Worm (Caenorhabditis elegans) whole organism, L3 larva: ENCODE data around the gene prx-12.

ENCODE experiments used
- R02D3.7 ChIP-seq: fragments of 150-350 bp; optimal IDR thresholded peaks from 2 replicates; lab custom pipeline; 2014; ENCODE audit warnings: missing biosample characterization, missing genetic modification characterization
- ZK546.5 ChIP-seq: sonication (generic microtip); optimal IDR thresholded peaks from 2 replicates; lab custom pipeline; 2017; ENCODE audit warnings: missing biosample characterization, missing genetic modification characterization
- aly-2 ChIP-seq: fragments of 150-350 bp; optimal IDR thresholded peaks from 2 replicates; lab custom pipeline; 2014; ENCODE audit warnings: missing biosample characterization, missing genetic modification characterization
- ama-1 ChIP-seq: fragments of 150-350 bp; optimal IDR thresholded peaks from 2 replicates; lab custom pipeline; 2018
- ceh-82 ChIP-seq: fragments of 150-350 bp; optimal IDR thresholded peaks from 2 replicates; lab custom pipeline; 2014; ENCODE audit warnings: missing biosample characterization, missing genetic modification characterization
- ceh-9 ChIP-seq: sonication (generic microtip); optimal IDR thresholded peaks from 2 replicates; lab custom pipeline; 2018; ENCODE audit warnings: missing biosample characterization, missing genetic modification characterization
- egl-27 ChIP-seq: sonication (generic microtip); optimal IDR thresholded peaks from 4 replicates; lab custom pipeline; 2017; ENCODE audit warnings: missing biosample characterization, missing genetic modification reagents, missing genetic modification characterization
- egl-5 ChIP-seq: fragments of 150-350 bp; optimal IDR thresholded peaks from 2 replicates; lab custom pipeline; 2017; ENCODE audit warnings: missing biosample characterization, missing genetic modification reagents, missing genetic modification characterization, inconsistent platforms
- elt-1 ChIP-seq: fragments of 150-350 bp; optimal IDR thresholded peaks from 2 replicates; lab custom pipeline; 2014; ENCODE audit warnings: missing biosample characterization, missing genetic modification characterization
- elt-2 ChIP-seq: sonication (generic microtip); optimal IDR thresholded peaks from 2 replicates; lab custom pipeline; 2016; ENCODE audit warnings: missing genetic modification reagents, mild to moderate bottlenecking, missing genetic modification characterization, missing compliant biosample characterization
- elt-3 ChIP-seq, 3 experiments: fragments of 150-350 bp in 1 of 3; sonication (generic microtip) in 2 of 3; optimal IDR thresholded peaks; 2 replicates in 2 of 3; 4 replicates in 1 of 3; lab custom pipeline; 2014 to 2017; ENCODE audit warnings: missing biosample characterization in 3 of 3, missing genetic modification characterization in 3 of 3
- eor-1 ChIP-seq, 2 experiments: fragments of 150-350 bp; optimal IDR thresholded peaks; 2 replicates each; lab custom pipeline; 2014 to 2018; ENCODE audit warnings: missing biosample characterization in 2 of 2, missing genetic modification characterization in 2 of 2
- fkh-2 ChIP-seq: fragments of 150-350 bp; optimal IDR thresholded peaks from 2 replicates; lab custom pipeline; 2014; ENCODE audit warnings: missing biosample characterization, missing genetic modification reagents, missing genetic modification characterization
- fos-1 ChIP-seq: fragments of 150-350 bp; optimal IDR thresholded peaks from 2 replicates; lab custom pipeline; 2014; ENCODE audit warnings: missing biosample characterization, missing genetic modification characterization
- hmg-11 ChIP-seq: sonication (generic microtip); optimal IDR thresholded peaks from 2 replicates; lab custom pipeline; 2016; ENCODE audit warnings: missing genetic modification characterization, missing compliant biosample characterization
- jun-1 ChIP-seq: fragments of 150-350 bp; optimal IDR thresholded peaks from 2 replicates; lab custom pipeline; 2014; ENCODE audit warnings: missing biosample characterization, missing genetic modification reagents, missing genetic modification characterization
- lin-15B ChIP-seq: fragments of 150-350 bp; optimal IDR thresholded peaks from 2 replicates; lab custom pipeline; 2014; ENCODE audit warnings: missing biosample characterization, missing genetic modification characterization
- lin-39 ChIP-seq: fragments of 150-350 bp; optimal IDR thresholded peaks from 2 replicates; lab custom pipeline; 2018; ENCODE audit warnings: missing biosample characterization, missing genetic modification reagents, missing genetic modification characterization
- lsy-12 ChIP-seq: sonication (generic microtip); optimal IDR thresholded peaks from 2 replicates; lab custom pipeline; 2016; ENCODE audit warnings: mild to moderate bottlenecking, missing genetic modification characterization, missing compliant biosample characterization
- mdl-1 ChIP-seq: fragments of 150-350 bp; optimal IDR thresholded peaks from 2 replicates; lab custom pipeline; 2014; ENCODE audit warnings: missing biosample characterization, missing genetic modification characterization
- nfya-1 ChIP-seq: sonication (generic microtip); optimal IDR thresholded peaks from 2 replicates; lab custom pipeline; 2017; ENCODE audit warnings: missing genetic modification characterization, mild to moderate bottlenecking, missing compliant biosample characterization, antibody characterized with exemption, moderate library complexity; ENCODE audit not compliant: insufficient read depth
- nhr-11 ChIP-seq: fragments of 150-350 bp; optimal IDR thresholded peaks from 2 replicates; lab custom pipeline; 2014; ENCODE audit warnings: missing biosample characterization, missing genetic modification characterization
- nhr-23 ChIP-seq: fragments of 150-350 bp; optimal IDR thresholded peaks from 2 replicates; lab custom pipeline; 2014; ENCODE audit warnings: missing biosample characterization, missing genetic modification reagents, missing genetic modification characterization
- nhr-25 ChIP-seq: sonication (generic microtip); optimal IDR thresholded peaks from 2 replicates; lab custom pipeline; 2017; ENCODE audit warnings: missing biosample characterization, missing genetic modification characterization
- nhr-43 ChIP-seq: sonication (generic microtip); optimal IDR thresholded peaks from 2 replicates; lab custom pipeline; 2016; ENCODE audit warnings: mild to moderate bottlenecking, missing genetic modification characterization, missing compliant biosample characterization; ENCODE audit not compliant: poor library complexity, severe bottlenecking
- nhr-67 ChIP-seq: fragments of 150-350 bp; optimal IDR thresholded peaks from 2 replicates; lab custom pipeline; 2014; ENCODE audit warnings: missing biosample characterization, missing genetic modification characterization
- nhr-76 ChIP-seq: fragments of 150-350 bp; sonication (generic microtip); optimal IDR thresholded peaks from 5 replicates; lab custom pipeline; 2014; ENCODE audit warnings: missing biosample characterization, missing genetic modification characterization
- nhr-77 ChIP-seq: fragments of 150-350 bp; optimal IDR thresholded peaks from 2 replicates; lab custom pipeline; 2014; ENCODE audit warnings: missing biosample characterization, missing genetic modification characterization
- pha-4 ChIP-seq: fragments of 150-350 bp; optimal IDR thresholded peaks from 2 replicates; lab custom pipeline; 2014; ENCODE audit warnings: missing biosample characterization, missing genetic modification reagents, missing genetic modification characterization
- pqm-1 ChIP-seq: fragments of 150-350 bp; optimal IDR thresholded peaks from 2 replicates; lab custom pipeline; 2017; ENCODE audit warnings: missing biosample characterization, missing genetic modification characterization, inconsistent platforms
- sea-2 ChIP-seq: fragments of 150-350 bp; sonication (generic microtip); optimal IDR thresholded peaks from 4 replicates; lab custom pipeline; 2014; ENCODE audit warnings: missing biosample characterization, missing genetic modification reagents, missing genetic modification characterization
- skn-1 ChIP-seq: fragments of 150-350 bp; optimal IDR thresholded peaks from 2 replicates; lab custom pipeline; 2014; ENCODE audit warnings: missing biosample characterization, missing genetic modification characterization
- tbx-2 ChIP-seq: sonication (generic microtip); optimal IDR thresholded peaks from 2 replicates; lab custom pipeline; 2016; ENCODE audit warnings: mild to moderate bottlenecking, missing genetic modification characterization, missing compliant biosample characterization
- unc-62 ChIP-seq: fragments of 150-350 bp; sonication (generic microtip); optimal IDR thresholded peaks from 4 replicates; lab custom pipeline; 2014; ENCODE audit warnings: missing biosample characterization, missing genetic modification reagents, missing genetic modification characterization
- ztf-11 ChIP-seq: fragments of 150-350 bp; optimal IDR thresholded peaks from 2 replicates; lab custom pipeline; 2014; ENCODE audit warnings: missing biosample characterization, missing genetic modification characterization
- ztf-4 ChIP-seq: fragments of 150-350 bp; optimal IDR thresholded peaks from 2 replicates; lab custom pipeline; 2014; ENCODE audit warnings: missing biosample characterization, missing genetic modification characterization

The prx-12 gene

ce11 chrX:11409457-11409856, 16.4 kb downstream of the prx-12 start:
- TF ChIP-seq fos-1 (tag; lab: Kevin White, UChicago) (peak; percentile 71), elt-2 (tag; lab: Kevin White, UChicago) (peak; percentile 78), pha-4 (tag; lab: Kevin White, UChicago) (peak; percentile 78), nfya-1 (tag; lab: Kevin White, UChicago) (peak; percentile 8), nhr-25 (tag; lab: Kevin White, UChicago) (no peak), ama-1 (lab: Kevin White, UChicago) (no peak), egl-5 (tag; lab: Kevin White, UChicago) (peak; percentile 86), jun-1 (tag; lab: Kevin White, UChicago) (peak; percentile 87), pqm-1 (peak; percentile 91)
- TF ChIP-seq, all 47 proteins: peak for 7

- TF ChIP-seq eor-1 (tag; optimal IDR thresholded peaks at IDR 0.05; lab: Kevin White, UChicago) (no peak), tbx-2 (tag; lab: Kevin White, UChicago) (no peak), lin-39 (no peak), elt-3 (tag; optimal IDR thresholded peaks at IDR 0.05; lab: Kevin White, UChicago) (no peak), ztf-11 (tag; lab: Kevin White, UChicago) (no peak), hmg-11 (tag; lab: Kevin White, UChicago) (no peak)
Observed at ce11 chrX:11411675-11412074, 18.6 kb downstream of the prx-12 start.

- peak; percentile 72 for TF ChIP-seq elt-2 (tag; lab: Kevin White, UChicago)
- TF ChIP-seq fos-1 (tag; lab: Kevin White, UChicago): no peak
- TF ChIP-seq sea-2 (GFP tag; lab: Kevin White, UChicago): no peak
- TF ChIP-seq skn-1 (tag; lab: Kevin White, UChicago): peak; percentile 2
- peak; percentile 20 for TF ChIP-seq mdl-1
- peak; percentile 2 for TF ChIP-seq nhr-43 (tag; lab: Kevin White, UChicago)
- peak; percentile 75 for TF ChIP-seq pha-4 (tag; lab: Kevin White, UChicago)
- TF ChIP-seq hmg-11 (tag; lab: Kevin White, UChicago): peak; percentile 25
- TF ChIP-seq egl-27: no peak
- TF ChIP-seq R02D3.7 (tag; lab: Kevin White, UChicago): no peak
- no peak for TF ChIP-seq ceh-82 (tag; lab: Kevin White, UChicago)
- TF ChIP-seq fkh-2: no peak
- TF ChIP-seq nfya-1 (tag; lab: Kevin White, UChicago): peak; percentile 14
- TF ChIP-seq egl-5 (tag; lab: Kevin White, UChicago): peak; percentile 52
- no peak for TF ChIP-seq nhr-76 (tag; lab: Kevin White, UChicago)
- no peak for TF ChIP-seq ZK546.5 (tag; lab: Kevin White, UChicago)
- no peak for TF ChIP-seq elt-1 (tag; lab: Kevin White, UChicago)
- peak; percentile 83 for TF ChIP-seq jun-1 (tag; lab: Kevin White, UChicago)
- no peak for TF ChIP-seq ama-1 (lab: Kevin White, UChicago)
- TF ChIP-seq nhr-77: no peak
- TF ChIP-seq nhr-67 (tag; lab: Kevin White, UChicago): no peak
- TF ChIP-seq ztf-4 (tag; lab: Kevin White, UChicago): no peak
- TF ChIP-seq elt-3 (tag; optimal IDR thresholded peaks at IDR 0.05; lab: Kevin White, UChicago): no peak
- peak; percentile 11 for TF ChIP-seq pqm-1
- TF ChIP-seq nhr-23: peak; percentile 63
- TF ChIP-seq nhr-11 (tag; lab: Kevin White, UChicago): no peak
- TF ChIP-seq tbx-2 (tag; lab: Kevin White, UChicago): no peak
- TF ChIP-seq nhr-25 (tag; lab: Kevin White, UChicago): peak; percentile 66
- TF ChIP-seq ceh-9: no peak
- TF ChIP-seq lsy-12 (tag; lab: Kevin White, UChicago): no peak
- no peak for TF ChIP-seq lin-15B (tag; lab: Kevin White, UChicago)
- TF ChIP-seq unc-62: no peak
- TF ChIP-seq aly-2 (tag; lab: Kevin White, UChicago): no peak
Observed at ce11 chrX:11414837-11415550, 21.9 kb downstream of the prx-12 start, which contains the start of gene pek-1. TSS of gene pek-1 (minus strand) at chrX:11414887.
